Fruit fly (Drosophila melanogaster) whole organism, embryonic: ENCODE results near the gene Ptp99A.
A peak's percentile ranks its signal among the peaks of the same experiment; 100 is the strongest.

ENCODE experiments used
- Atf6 ChIP-seq: fragments of 200-800 bp; sonication (Bioruptor generic); IDR thresholded peaks from 2 replicates; pipeline ENCODE4 v1.3.6; 2022; ENCODE audit warnings: missing biosample characterization, missing genetic modification characterization
- C15 ChIP-seq: fragments of 200-800 bp; sonication (Bioruptor generic); IDR thresholded peaks from 3 replicates; pipeline ENCODE4 v1.3.6; 2022; ENCODE audit warnings: missing biosample characterization, missing genetic modification characterization
- CG10654 ChIP-seq: fragments of 200-800 bp; sonication (Bioruptor generic); optimal IDR thresholded peaks from 2 replicates; lab custom pipeline; 2016; ENCODE audit warnings: missing biosample characterization, missing genetic modification characterization
- CG10979 ChIP-seq: fragments of 200-800 bp; sonication (Bioruptor generic); optimal IDR thresholded peaks from 2 replicates; lab custom pipeline; 2018; ENCODE audit warnings: missing biosample characterization, mild to moderate bottlenecking, missing genetic modification characterization, moderate library complexity
- CG11085 ChIP-seq: fragments of 200-800 bp; sonication (Bioruptor generic); IDR thresholded peaks from 2 replicates; pipeline ENCODE4 v1.3.6; 2022; ENCODE audit warnings: missing biosample characterization, missing genetic modification characterization
- CG11723 ChIP-seq: fragments of 200-800 bp; sonication (Bioruptor generic); optimal IDR thresholded peaks from 2 replicates; lab custom pipeline; 2017; ENCODE audit warnings: missing biosample characterization, mild to moderate bottlenecking, missing genetic modification characterization
- CG13123 ChIP-seq: fragments of 200-800 bp; sonication (Bioruptor generic); optimal IDR thresholded peaks from 2 replicates; lab custom pipeline; 2016; ENCODE audit warnings: missing biosample characterization, missing genetic modification characterization
- CG14014 ChIP-seq: fragments of 200-800 bp; sonication (Bioruptor generic); IDR thresholded peaks from 2 replicates; pipeline ENCODE4 v1.3.6; 2022; ENCODE audit warnings: missing biosample characterization, missing genetic modification characterization
- CG1529 ChIP-seq: fragments of 200-800 bp; sonication (Bioruptor generic); optimal IDR thresholded peaks from 3 replicates; lab custom pipeline; 2018; ENCODE audit warnings: missing biosample characterization, missing genetic modification characterization
- CG16813 ChIP-seq: fragments of 200-800 bp; sonication (Bioruptor generic); IDR thresholded peaks from 3 replicates; pipeline ENCODE4 v1.3.6; 2022; ENCODE audit warnings: missing biosample characterization, missing genetic modification characterization; ENCODE audit not compliant: partially characterized antibody
- CG17912 ChIP-seq: fragments of 200-800 bp; sonication (Bioruptor generic); optimal IDR thresholded peaks from 2 replicates; lab custom pipeline; 2018; ENCODE audit warnings: missing biosample characterization, mild to moderate bottlenecking, missing genetic modification characterization
- CG18262 ChIP-seq: fragments of 200-800 bp; optimal IDR thresholded peaks from 3 replicates; lab custom pipeline; 2019; ENCODE audit warnings: missing biosample characterization, mild to moderate bottlenecking, missing genetic modification characterization, moderate library complexity
- CG2199 ChIP-seq: fragments of 200-800 bp; sonication (Bioruptor generic); IDR thresholded peaks from 3 replicates; pipeline ENCODE4 v1.3.6; 2022; ENCODE audit warnings: missing biosample characterization, missing genetic modification characterization
- CG2889 ChIP-seq: fragments of 200-800 bp; sonication (Bioruptor generic); IDR thresholded peaks from 3 replicates; pipeline ENCODE4 v1.3.6; 2022; ENCODE audit warnings: missing biosample characterization, missing genetic modification characterization
- CG4730 ChIP-seq: fragments of 200-800 bp; sonication (Bioruptor generic); IDR thresholded peaks from 2 replicates; pipeline ENCODE4 v1.3.6; 2022; ENCODE audit warnings: missing biosample characterization, missing genetic modification characterization
- CG6175 ChIP-seq: fragments of 200-800 bp; sonication (Bioruptor generic); IDR thresholded peaks from 3 replicates; pipeline ENCODE4 v1.3.6; 2022; ENCODE audit warnings: missing biosample characterization, missing genetic modification characterization
- CG6683 ChIP-seq: fragments of 200-800 bp; sonication (Bioruptor generic); optimal IDR thresholded peaks from 2 replicates; lab custom pipeline; 2017; ENCODE audit warnings: missing biosample characterization, mild to moderate bottlenecking, missing genetic modification characterization, missing genetic modification reagents
- CG6689 ChIP-seq: fragments of 200-800 bp; sonication (Bioruptor generic); IDR thresholded peaks from 2 replicates; pipeline ENCODE4 v1.3.6; 2022; ENCODE audit warnings: missing biosample characterization, missing genetic modification characterization
- CG7357 ChIP-seq: fragments of 200-800 bp; sonication (Bioruptor generic); IDR thresholded peaks from 3 replicates; pipeline ENCODE4 v1.3.6; 2022; ENCODE audit warnings: missing biosample characterization, missing genetic modification characterization
- CG7928 ChIP-seq: fragments of 200-800 bp; sonication (Bioruptor generic); optimal IDR thresholded peaks from 2 replicates; lab custom pipeline; 2017; ENCODE audit warnings: missing biosample characterization, mild to moderate bottlenecking, missing genetic modification characterization
- CG8388 ChIP-seq: fragments of 200-800 bp; sonication (Bioruptor generic); optimal IDR thresholded peaks from 2 replicates; lab custom pipeline; 2019; ENCODE audit warnings: missing biosample characterization, mild to moderate bottlenecking, missing genetic modification characterization, moderate library complexity
- CG9817 ChIP-seq: fragments of 200-800 bp; sonication (Bioruptor generic); optimal IDR thresholded peaks from 2 replicates; lab custom pipeline; 2018; ENCODE audit warnings: missing biosample characterization, mild to moderate bottlenecking, missing genetic modification characterization, moderate library complexity
- CG9876 ChIP-seq: fragments of 200-800 bp; sonication (Bioruptor generic); optimal IDR thresholded peaks from 2 replicates; lab custom pipeline; 2016; ENCODE audit warnings: missing biosample characterization, missing genetic modification characterization
- CG9932 ChIP-seq: fragments of 200-800 bp; sonication (Bioruptor generic); IDR thresholded peaks from 2 replicates; pipeline ENCODE4 v1.3.6; 2022; ENCODE audit warnings: missing biosample characterization, missing genetic modification characterization
- D ChIP-seq, 2 experiments: fragments of 200-800 bp in 1 of 2; fragments of >200 bp in 1 of 2; sonication (Bioruptor generic) in 1 of 2; optimal IDR thresholded peaks; 2 replicates in 1 of 2; 3 replicates in 1 of 2; lab custom pipeline; 2017; ENCODE audit warnings: mild to moderate bottlenecking in 1 of 2, missing biosample characterization in 1 of 2, missing genetic modification characterization in 1 of 2, missing genetic modification reagents in 1 of 2
- Dip2 ChIP-seq: fragments of 200-800 bp; sonication (Bioruptor generic); IDR thresholded peaks from 2 replicates; pipeline ENCODE4 v1.3.6; 2022; ENCODE audit warnings: missing biosample characterization, missing genetic modification characterization
- HLH3B ChIP-seq: fragments of 200-800 bp; sonication (Bioruptor generic); IDR thresholded peaks from 2 replicates; pipeline ENCODE4 v1.3.6; 2022; ENCODE audit warnings: missing biosample characterization, missing genetic modification characterization
- Hey ChIP-seq: fragments of 200-800 bp; sonication (Bioruptor generic); optimal IDR thresholded peaks from 3 replicates; lab custom pipeline; 2018; ENCODE audit warnings: missing biosample characterization, mild to moderate bottlenecking, missing genetic modification characterization
- HmgZ ChIP-seq: fragments of 200-800 bp; sonication (Bioruptor generic); optimal IDR thresholded peaks from 2 replicates; lab custom pipeline; 2018; ENCODE audit warnings: missing biosample characterization, mild to moderate bottlenecking, missing genetic modification characterization
- NC2β ChIP-seq: fragments of 200-800 bp; sonication (Bioruptor generic); optimal IDR thresholded peaks from 2 replicates; lab custom pipeline; 2016; ENCODE audit warnings: missing biosample characterization, missing genetic modification characterization
- NFAT ChIP-seq: fragments of 200-800 bp; sonication (Bioruptor generic); IDR thresholded peaks from 2 replicates; pipeline ENCODE4 v1.3.6; 2022; ENCODE audit warnings: missing biosample characterization, missing genetic modification characterization
- NK7.1 ChIP-seq: fragments of 200-800 bp; sonication (Bioruptor generic); optimal IDR thresholded peaks from 3 replicates; lab custom pipeline; 2016; ENCODE audit warnings: missing biosample characterization, missing genetic modification characterization
- Neu2 ChIP-seq: fragments of 200-800 bp; sonication (Bioruptor generic); optimal IDR thresholded peaks from 3 replicates; lab custom pipeline; 2016; ENCODE audit warnings: missing biosample characterization, missing genetic modification characterization, borderline replicate concordance
- Nf-YC ChIP-seq: fragments of 200-800 bp; optimal IDR thresholded peaks from 3 replicates; lab custom pipeline; 2019; ENCODE audit warnings: missing biosample characterization, mild to moderate bottlenecking, missing genetic modification characterization, moderate library complexity
- Oaz ChIP-seq: fragments of 200-800 bp; sonication (Bioruptor generic); IDR thresholded peaks from 2 replicates; pipeline ENCODE4 v1.3.6; 2022; ENCODE audit warnings: missing biosample characterization, missing genetic modification characterization
- Oli ChIP-seq: fragments of 200-800 bp; sonication (Bioruptor generic); optimal IDR thresholded peaks from 2 replicates; lab custom pipeline; 2018; ENCODE audit warnings: missing biosample characterization, mild to moderate bottlenecking, missing genetic modification characterization, moderate library complexity
- Sox100B ChIP-seq: fragments of 200-800 bp; sonication (Bioruptor generic); optimal IDR thresholded peaks from 3 replicates; lab custom pipeline; 2018; ENCODE audit warnings: missing biosample characterization, mild to moderate bottlenecking, missing genetic modification characterization
- Tbp ChIP-seq: fragments of >200 bp; optimal IDR thresholded peaks from 2 replicates; lab custom pipeline; 2018; ENCODE audit warnings: missing biosample characterization, missing genetic modification characterization
- ara ChIP-seq: fragments of 200-800 bp; sonication (Bioruptor generic); IDR thresholded peaks from 2 replicates; pipeline ENCODE4 v1.3.6; 2022; ENCODE audit warnings: missing biosample characterization, missing genetic modification characterization
- chn ChIP-seq: fragments of 200-800 bp; sonication (Bioruptor generic); optimal IDR thresholded peaks from 2 replicates; lab custom pipeline; 2016; ENCODE audit warnings: missing biosample characterization, missing genetic modification characterization
- ci ChIP-seq: fragments of 200-800 bp; sonication (Bioruptor generic); IDR thresholded peaks from 3 replicates; pipeline ENCODE4 v1.3.6; 2022; ENCODE audit warnings: missing biosample characterization, missing genetic modification characterization
- dati ChIP-seq: fragments of 200-800 bp; sonication (Bioruptor generic); IDR thresholded peaks from 2 replicates; pipeline ENCODE4 v1.3.6; 2022; ENCODE audit warnings: missing biosample characterization, missing genetic modification characterization
- h ChIP-seq: fragments of >200 bp; optimal IDR thresholded peaks from 2 replicates; lab custom pipeline; 2017
- p53 ChIP-seq: fragments of 200-800 bp; sonication (Bioruptor generic); optimal IDR thresholded peaks from 2 replicates; lab custom pipeline; 2016; ENCODE audit warnings: missing biosample characterization, missing genetic modification characterization
- pita ChIP-seq: fragments of 200-800 bp; sonication (Bioruptor generic); optimal IDR thresholded peaks from 2 replicates; lab custom pipeline; 2017; ENCODE audit warnings: missing biosample characterization, mild to moderate bottlenecking, missing genetic modification characterization
- prd ChIP-seq, 3 experiments: fragments of >200 bp in 2 of 3; fragments of 200-800 bp in 1 of 3; sonication (Bioruptor generic) in 1 of 3; optimal IDR thresholded peaks in 2 of 3; IDR thresholded peaks in 1 of 3; 2 replicates in 2 of 3; 3 replicates in 1 of 3; pipeline versions ENCODE4 v1.3.6 to Lab custom; 2017 to 2022; ENCODE audit warnings: missing biosample characterization in 1 of 3, missing genetic modification characterization in 1 of 3
- psq ChIP-seq: fragments of 200-800 bp; sonication (Bioruptor generic); optimal IDR thresholded peaks from 2 replicates; lab custom pipeline; 2017; ENCODE audit warnings: missing biosample characterization, missing genetic modification characterization
- scrt ChIP-seq: fragments of 200-800 bp; sonication (Bioruptor generic); optimal IDR thresholded peaks from 2 replicates; lab custom pipeline; 2018; ENCODE audit warnings: missing biosample characterization, mild to moderate bottlenecking, missing genetic modification characterization, moderate library complexity
- sens ChIP-seq: fragments of 200-800 bp; sonication (Bioruptor generic); peaks from one replicate; lab custom pipeline; 2016; ENCODE audit warnings: missing biosample characterization, missing genetic modification characterization
- sug ChIP-seq: fragments of 200-800 bp; optimal IDR thresholded peaks from 2 replicates; lab custom pipeline; 2019; ENCODE audit warnings: missing biosample characterization, mild to moderate bottlenecking, missing genetic modification characterization, moderate library complexity
- tap ChIP-seq: fragments of 200-800 bp; optimal IDR thresholded peaks from 3 replicates; lab custom pipeline; 2019; ENCODE audit warnings: missing biosample characterization, mild to moderate bottlenecking, missing genetic modification characterization, moderate library complexity

Gene Ptp99A

dm6 chr3R:29489209-29489608 lies 111.8 kb downstream of the Ptp99A start, which contains the start of the genes CG2321 and CG2006 (continued):
- TF ChIP-seq NC2β (GFP tag; lab: Kevin White, UChicago) (peak; percentile 53), ci (GFP tag; lab: Robert Waterston, UW) (peak; percentile 59; the same call in 2 of the 3 replicates), HmgZ (tag; lab: Kevin White, UChicago) (peak; percentile 84), HLH3B (GFP tag; lab: Robert Waterston, UW) (peak; percentile 47; the same call in 1 of the 2 replicates), CG7928 (peak; percentile 99), CG10979 (tag; lab: Kevin White, UChicago) (peak; percentile 53), CG7357 (GFP tag; lab: Robert Waterston, UW) (no peak), Oli (tag; lab: Kevin White, UChicago) (no peak), NFAT (peak; percentile 67), Neu2 (GFP tag; lab: Kevin White, UChicago) (no peak), CG9932 (GFP tag; lab: Robert Waterston, UW) (peak; percentile 79), CG16813 (peak; percentile 58), scrt (no peak), CG11723 (GFP tag; lab: Kevin White, UChicago) (no peak), NK7.1 (no peak), D (optimal IDR thresholded peaks at IDR 0.05; lab: Kevin White, UChicago) (no peak), D (GFP tag; optimal IDR thresholded peaks at IDR 0.05; lab: Kevin White, UChicago) (no peak), Dip2 (GFP tag; lab: Robert Waterston, UW) (no peak), CG18262 (tag; lab: Kevin White, UChicago) (peak; percentile 53), prd (optimal IDR thresholded peaks at IDR 0.05; lab: Kevin White, UChicago) (no peak), prd (GFP tag; IDR thresholded peaks at IDR 0.05; lab: Robert Waterston, UW) (peak; percentile 87), chn (peak; percentile 55), CG1529 (GFP tag; lab: Kevin White, UChicago) (no peak), C15 (GFP tag; lab: Robert Waterston, UW) (no peak), sens (peak; percentile 93), psq (GFP tag; lab: Kevin White, UChicago) (no peak), CG13123 (GFP tag; lab: Kevin White, UChicago) (no peak), CG11085 (GFP tag; lab: Robert Waterston, UW) (peak; percentile 33), Oaz (GFP tag; lab: Robert Waterston, UW) (no peak), CG17912 (GFP tag; lab: Kevin White, UChicago) (peak; percentile 45), Tbp (no peak), CG2199 (peak; percentile 57; the same call in 1 of the 3 replicates), CG2889 (GFP tag; lab: Robert Waterston, UW) (no peak), tap (tag; lab: Kevin White, UChicago) (no peak), Atf6 (GFP tag; lab: Robert Waterston, UW) (no peak), ara (peak; percentile 66; the same call in 1 of the 2 replicates), CG9876 (peak; percentile 50), CG6175 (GFP tag; lab: Robert Waterston, UW) (peak; percentile 13; the same call in 1 of the 3 replicates), Hey (no peak), CG8388 (GFP tag; lab: Kevin White, UChicago) (peak; percentile 42), h (lab: Kevin White, UChicago) (no peak), dati (no peak), CG9817 (tag; lab: Kevin White, UChicago) (peak; percentile 46), p53 (GFP tag; lab: Kevin White, UChicago) (peak; percentile 30), CG4730 (GFP tag; lab: Robert Waterston, UW) (0 out of 2 replicates have a peak, but pooled peaks have one; percentile 5), CG14014 (peak; percentile 46; the same call in 1 of the 2 replicates), sug (tag; lab: Kevin White, UChicago) (peak; percentile 73), pita (GFP tag; lab: Kevin White, UChicago) (no peak), Nf-YC (tag; lab: Kevin White, UChicago) (peak; percentile 54), CG6689 (GFP tag; lab: Robert Waterston, UW) (peak; percentile 39; the same call in 1 of the 2 replicates), CG10654 (GFP tag; lab: Kevin White, UChicago) (peak; percentile 30), Sox100B (GFP tag; lab: Kevin White, UChicago) (no peak), CG6683 (GFP tag; lab: Kevin White, UChicago) (no peak)
